Fruit fly (Drosophila melanogaster): ENCODE data around the gene CG6793.
A peak's percentile ranks its signal among the peaks of the same experiment; 100 is the strongest.

DNA sequence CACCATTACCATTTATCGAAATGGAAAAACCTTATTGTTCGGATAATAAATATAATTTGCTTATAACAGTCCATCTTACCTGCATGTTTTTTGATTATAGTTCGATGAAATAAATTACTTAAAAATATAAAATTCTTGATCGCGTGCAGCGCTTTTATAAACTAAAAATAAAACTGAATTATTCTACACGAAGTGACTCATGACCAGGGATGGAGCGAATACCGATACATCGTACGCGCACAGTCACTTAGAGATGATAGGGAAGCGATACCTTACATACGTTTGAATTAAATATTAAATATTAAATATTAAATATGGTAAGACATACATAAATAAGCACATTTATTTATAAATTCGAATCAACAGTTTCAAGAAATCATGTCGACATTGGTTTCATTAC is 49.2 kb upstream of the CG6793 start, which contains the start of gene viaf:
- TF ChIP-seq CTCF (optimal IDR thresholded peaks at IDR 0.05): peak in 1 of 2 experiments; percentile 14
- no peak for TF ChIP-seq CG8478 (optimal IDR thresholded peaks at IDR 0.05)

All from S2 (cell line).